Worm (Caenorhabditis elegans) whole organism, L3 larva: ENCODE data around the gene lips-5.

Experiments used
- R02D3.7 ChIP-seq: fragments of 150-350 bp; optimal IDR thresholded peaks from 2 replicates; lab custom pipeline; 2014; ENCODE audit warnings: missing biosample characterization, missing genetic modification characterization
- ZK546.5 ChIP-seq: sonication (generic microtip); optimal IDR thresholded peaks from 2 replicates; lab custom pipeline; 2017; ENCODE audit warnings: missing biosample characterization, missing genetic modification characterization
- ceh-9 ChIP-seq: sonication (generic microtip); optimal IDR thresholded peaks from 2 replicates; lab custom pipeline; 2018; ENCODE audit warnings: missing biosample characterization, missing genetic modification characterization
- egl-27 ChIP-seq: sonication (generic microtip); optimal IDR thresholded peaks from 4 replicates; lab custom pipeline; 2017; ENCODE audit warnings: missing biosample characterization, missing genetic modification reagents, missing genetic modification characterization
- fkh-10 ChIP-seq: sonication (generic microtip); optimal IDR thresholded peaks from 2 replicates; lab custom pipeline; 2017; ENCODE audit warnings: missing biosample characterization, missing genetic modification reagents, missing genetic modification characterization
- jun-1 ChIP-seq: fragments of 150-350 bp; optimal IDR thresholded peaks from 2 replicates; lab custom pipeline; 2014; ENCODE audit warnings: missing biosample characterization, missing genetic modification reagents, missing genetic modification characterization
- nhr-23 ChIP-seq: fragments of 150-350 bp; optimal IDR thresholded peaks from 2 replicates; lab custom pipeline; 2014; ENCODE audit warnings: missing biosample characterization, missing genetic modification reagents, missing genetic modification characterization
- unc-62 ChIP-seq: fragments of 150-350 bp; sonication (generic microtip); optimal IDR thresholded peaks from 4 replicates; lab custom pipeline; 2014; ENCODE audit warnings: missing biosample characterization, missing genetic modification reagents, missing genetic modification characterization

DNA sequence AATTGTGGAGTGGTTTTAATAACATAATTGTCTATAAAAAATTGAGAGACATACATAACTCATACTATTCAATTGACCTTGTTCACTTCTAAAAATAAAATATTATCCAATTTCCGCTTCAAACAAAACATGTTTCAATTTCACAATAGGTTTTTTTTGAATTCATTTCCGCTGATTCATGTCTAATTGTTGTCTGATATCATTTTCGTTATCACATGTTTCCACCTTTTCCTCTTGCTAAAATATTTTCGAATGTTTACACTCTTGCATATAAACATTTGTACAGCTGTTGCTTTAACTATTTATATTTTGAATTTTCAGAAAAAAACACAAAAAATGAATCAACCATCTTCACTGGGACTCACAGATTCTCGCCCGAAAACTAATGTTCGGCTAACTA lies 28.2 kb downstream of the lips-5 start, which contains the start of gene gem-4:
- no peak for TF ChIP-seq unc-62 (GFP tag; lab: Kevin White, UChicago)
- TF ChIP-seq nhr-23 (tag; lab: Kevin White, UChicago), result no peak
- no peak for TF ChIP-seq egl-27 (tag; lab: Kevin White, UChicago)
- TF ChIP-seq ceh-9 (tag; lab: Kevin White, UChicago), result no peak
- TF ChIP-seq jun-1, result no peak
- TF ChIP-seq R02D3.7 (tag; lab: Kevin White, UChicago), result no peak
- no peak for TF ChIP-seq fkh-10 (GFP tag; lab: Kevin White, UChicago)
- TF ChIP-seq ZK546.5, result no peak
